Worm (Caenorhabditis elegans) whole organism, L4/young adult: Measurements from ENCODE around the gene msp-49.

ENCODE experiments used
- W03F9.2 ChIP-seq: fragments of 150-350 bp; optimal IDR thresholded peaks from 2 replicates; lab custom pipeline; 2014; ENCODE audit warnings: missing biosample characterization, missing genetic modification characterization
- him-1 ChIP-seq: sonication (generic microtip); optimal IDR thresholded peaks from 2 replicates; lab custom pipeline; 2016; ENCODE audit warnings: missing genotype, missing genetic modification reagents, missing genetic modification characterization, missing compliant biosample characterization

DNA sequence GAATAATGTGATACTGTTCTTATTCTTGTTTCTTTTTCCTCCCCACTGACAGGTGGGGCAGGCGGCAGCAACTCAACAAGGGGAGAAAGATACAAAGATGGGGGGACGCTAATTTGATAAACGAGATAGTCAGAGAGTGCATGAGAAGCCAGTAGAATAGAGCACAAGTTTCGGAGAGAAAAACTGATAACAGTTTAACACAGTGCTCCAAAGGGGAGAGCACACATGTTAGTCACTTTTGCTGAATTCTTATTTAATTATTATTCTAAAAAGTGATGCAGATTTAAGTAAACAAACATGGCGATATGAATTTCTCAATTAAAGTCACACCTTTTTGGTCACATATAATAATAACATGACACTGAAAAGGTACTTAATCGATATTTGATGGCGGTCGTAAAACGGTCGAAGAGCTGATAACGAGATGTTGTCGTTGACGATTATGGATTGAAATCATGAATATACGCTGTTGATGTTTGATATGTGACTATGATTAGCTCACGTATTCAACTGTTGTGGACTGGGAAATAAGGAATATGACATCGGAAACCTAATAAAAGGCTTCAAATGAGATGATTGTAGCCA lies 8.1 kb upstream of the msp-49 start:
- TF ChIP-seq him-1 (no peak), W03F9.2 (tag; lab: Kevin White, UChicago) (no peak)
